Worm (Caenorhabditis elegans) whole organism, young adult: ENCODE results near the gene memo-1.

Experiments
- Y53G8AR.9 ChIP-seq: fragments of 200-800 bp; sonication (Bioruptor generic); conservative IDR thresholded peaks from 2 replicates; pipeline ENCODE4 v1.3.6; 2022; ENCODE audit warnings: missing genetic modification reagents, missing genetic modification characterization, missing compliant biosample characterization
- ama-1 ChIP-seq, 3 experiments: fragments of 150-350 bp in 1 of 3; sonication (generic microtip) in 2 of 3; optimal IDR thresholded peaks; 2 replicates each; lab custom pipeline; 2014 to 2018; ENCODE audit warnings: missing biosample characterization in 2 of 3, missing genetic modification characterization in 2 of 3, missing genetic modification reagents in 2 of 3
- ceh-40 ChIP-seq: fragments of 200-800 bp; sonication (Bioruptor generic); IDR thresholded peaks from 2 replicates; pipeline ENCODE4 v1.3.6; 2022; ENCODE audit warnings: missing genetic modification characterization, missing compliant biosample characterization
- ekl-4 ChIP-seq: fragments of 200-800 bp; sonication (Bioruptor generic); IDR thresholded peaks from 2 replicates; pipeline ENCODE4 v1.3.6; 2022; ENCODE audit warnings: missing genetic modification reagents, missing genetic modification characterization, missing compliant biosample characterization
- ets-4 ChIP-seq: fragments of 200-800 bp; sonication (Bioruptor generic); optimal IDR thresholded peaks from 2 replicates; lab custom pipeline; 2018; ENCODE audit warnings: mild to moderate bottlenecking, missing genetic modification characterization, missing compliant biosample characterization
- somi-1 ChIP-seq: fragments of 200-800 bp; sonication (Bioruptor generic); optimal IDR thresholded peaks from 2 replicates; lab custom pipeline; 2018; ENCODE audit warnings: mild to moderate bottlenecking, missing genetic modification characterization, missing compliant biosample characterization

ce11 chrV:7798079-7798478 is 48.9 kb downstream of the memo-1 start, which contains the start of gene ZK742.7:
- no peak for TF ChIP-seq Y53G8AR.9 (GFP tag; lab: Robert Waterston, UW)
- TF ChIP-seq ets-4, result no peak
- TF ChIP-seq ceh-40 (GFP tag; lab: Robert Waterston, UW), result no peak
- TF ChIP-seq ama-1 (optimal IDR thresholded peaks at IDR 0.05; lab: Kevin White, UChicago), result no peak
- TF ChIP-seq ama-1 (GFP tag; optimal IDR thresholded peaks at IDR 0.05; lab: Kevin White, UChicago), result no peak
- TF ChIP-seq somi-1 (GFP tag; lab: Kevin White, UChicago), result no peak
- no peak for TF ChIP-seq ekl-4
